Fruit fly (Drosophila melanogaster): Measurements from ENCODE around the gene tho2.

DNA sequence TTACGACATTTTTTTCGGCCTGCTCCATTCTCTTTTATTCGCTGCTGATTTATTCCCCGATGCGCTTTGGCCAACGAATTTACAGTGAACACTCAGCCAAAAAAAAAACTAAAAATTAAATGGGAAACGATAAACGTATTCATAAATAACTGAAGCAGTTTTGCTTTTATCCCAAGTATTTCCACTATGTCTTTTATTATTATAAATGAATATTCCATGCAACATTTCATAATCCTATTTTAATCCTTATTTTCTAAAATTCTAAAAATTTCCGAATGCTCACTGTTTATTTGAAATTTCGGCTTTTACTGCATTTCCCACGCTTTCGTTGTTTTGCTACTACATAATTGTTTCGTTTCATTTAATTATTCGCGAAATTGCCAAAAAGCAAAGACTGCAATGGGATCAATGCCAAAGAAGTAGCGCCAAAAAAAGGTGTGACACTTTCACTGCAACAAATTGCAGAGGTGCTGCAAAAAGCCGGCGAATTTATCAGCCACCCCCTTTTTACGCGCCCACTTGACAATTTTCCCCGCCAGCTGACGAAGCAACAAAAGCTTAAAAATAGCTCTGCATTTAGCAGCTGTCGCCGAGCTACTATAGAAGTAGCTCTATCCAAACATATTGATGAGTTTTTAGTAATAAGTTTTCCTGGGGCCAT, 13.4 kb downstream of the tho2 start:
- TF ChIP-seq CG16779 (tag; optimal IDR thresholded peaks at IDR 0.05) (no peak), CG6792 (GFP tag; optimal IDR thresholded peaks at IDR 0.05) (no peak)

Measured in whole organism, prepupa.